Worm (Caenorhabditis elegans) whole organism, L4/young adult: ENCODE measurements around the gene srd-44.
A peak's percentile ranks its signal among the peaks of the same experiment; 100 is the strongest.

Source experiments
- W03F9.2 ChIP-seq: fragments of 150-350 bp; optimal IDR thresholded peaks from 2 replicates; lab custom pipeline; 2014; ENCODE audit warnings: missing biosample characterization, missing genetic modification characterization
- dao-5 ChIP-seq: sonication (generic microtip); optimal IDR thresholded peaks from 2 replicates; lab custom pipeline; 2016; ENCODE audit warnings: missing genotype, missing genetic modification characterization, moderate library complexity, missing compliant biosample characterization
- him-1 ChIP-seq: sonication (generic microtip); optimal IDR thresholded peaks from 2 replicates; lab custom pipeline; 2016; ENCODE audit warnings: missing genotype, missing genetic modification reagents, missing genetic modification characterization, missing compliant biosample characterization

Gene srd-44

ce11 chrX:12348329-12348728, 10.1 kb downstream of the srd-44 start, which contains the start of gene F42F12.14:
F42F12.14 (plus strand) TSS chrX:12348629.
- TF ChIP-seq W03F9.2 (tag; lab: Kevin White, UChicago) (no peak), dao-5 (tag; lab: Kevin White, UChicago) (no peak), him-1 (no peak)

DNA sequence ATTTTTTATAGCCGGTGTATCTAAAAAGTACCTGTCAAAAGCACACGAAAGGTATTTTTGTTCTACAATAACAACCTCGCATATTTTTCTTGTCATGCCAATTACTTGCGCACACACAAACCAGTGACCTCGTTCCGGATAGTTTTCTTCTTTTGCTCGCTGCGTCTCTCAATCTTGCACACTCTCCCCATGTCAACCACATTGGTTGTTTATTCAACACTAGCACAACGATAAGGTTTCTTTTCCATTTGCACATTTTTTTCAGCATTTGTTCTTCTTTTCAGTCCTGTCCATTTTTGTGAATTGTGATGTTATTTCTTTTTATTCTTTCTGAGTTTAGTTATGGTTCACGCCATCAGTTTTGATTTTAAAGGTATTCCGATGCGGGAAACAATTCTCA, 12.0 kb downstream of the srd-44 start, which contains the start of gene F42F12.3:
Gene F42F12.3 (plus strand): TSS at position 372 of the 400 bp plus-strand sequence.
- no peak for TF ChIP-seq him-1
- no peak for TF ChIP-seq dao-5 (tag; lab: Kevin White, UChicago)
- no peak for TF ChIP-seq W03F9.2 (tag; lab: Kevin White, UChicago)

- TF ChIP-seq dao-5 (tag; lab: Kevin White, UChicago): no peak
- no peak for TF ChIP-seq W03F9.2 (tag; lab: Kevin White, UChicago)
- TF ChIP-seq him-1: no peak
Measured at ce11 chrX:12352872-12353271, 14.6 kb downstream of the srd-44 start, which contains the start of gene F42F12.4. F42F12.4 (minus strand) TSS chrX:12352947.

DNA sequence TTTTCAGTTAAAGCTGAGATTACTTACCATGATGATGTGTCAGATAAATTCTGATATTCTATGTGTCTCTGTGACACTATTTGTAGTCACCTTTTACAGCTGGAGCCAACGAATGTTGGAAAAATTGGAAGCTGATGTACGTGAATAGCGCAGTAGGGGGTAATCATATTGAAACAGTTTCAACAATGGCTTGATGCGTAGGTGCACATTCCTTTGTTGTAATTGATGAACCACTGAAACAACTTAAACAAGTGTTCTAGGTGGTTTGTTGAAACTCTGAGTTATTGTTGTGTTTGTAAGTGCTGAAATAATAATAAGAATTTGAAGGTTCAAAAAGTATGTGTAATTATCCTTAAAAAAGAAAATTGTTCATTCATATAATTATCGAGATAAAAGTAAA, 18.3 kb downstream of the srd-44 start, which contains the start of gene nspc-12:
Gene nspc-12 (minus strand): TSS at position 101 of the 400 bp plus-strand sequence.
- TF ChIP-seq dao-5 (tag; lab: Kevin White, UChicago) (no peak), him-1 (no peak), W03F9.2 (tag; lab: Kevin White, UChicago) (no peak)

DNA sequence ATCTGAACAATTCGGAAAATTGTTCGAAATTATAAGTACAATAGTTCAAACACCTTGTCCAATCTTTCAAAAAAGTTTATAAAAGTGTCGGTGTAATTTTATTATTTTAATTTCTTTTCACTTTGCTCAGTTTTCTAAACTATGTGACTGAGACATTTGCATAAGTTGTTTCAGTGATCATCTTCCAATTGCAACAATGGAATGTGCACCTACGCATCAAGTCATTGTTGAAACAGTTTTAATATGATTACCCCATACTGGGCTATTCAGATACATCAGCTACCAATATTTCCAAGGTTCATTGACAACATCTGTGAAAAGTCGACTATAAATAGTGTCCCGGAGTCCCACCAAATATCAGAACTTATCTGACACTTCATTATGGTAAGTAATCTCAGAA, 18.9 kb downstream of the srd-44 start, which contains the start of gene nspc-13:
Gene nspc-13 (plus strand): TSS at position 301 of the 400 bp plus-strand sequence.
- TF ChIP-seq W03F9.2 (tag; lab: Kevin White, UChicago) (no peak), him-1 (no peak), dao-5 (tag; lab: Kevin White, UChicago) (no peak)

DNA sequence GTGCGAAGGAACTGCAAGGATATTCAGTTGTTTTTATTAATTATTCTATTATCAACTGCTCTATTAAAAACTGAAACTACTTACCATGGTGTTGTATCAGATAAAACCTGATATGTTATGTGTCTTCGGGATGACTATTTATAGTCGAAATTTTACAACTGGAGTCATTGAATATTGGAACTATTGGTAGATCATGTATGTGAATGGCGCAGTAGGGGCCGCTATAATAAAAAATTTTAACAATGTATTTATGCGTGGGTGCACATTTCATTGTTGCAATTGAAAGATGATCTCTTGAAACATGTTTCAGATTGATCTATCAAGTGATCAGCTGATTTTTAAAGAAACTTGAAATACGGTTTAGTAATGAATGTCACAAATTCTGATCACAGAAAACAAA, 20.7 kb downstream of the srd-44 start, which contains the start of gene nspc-14:
Gene nspc-14 (minus strand): TSS at position 101 of the 400 bp plus-strand sequence.
- TF ChIP-seq him-1: no peak
- no peak for TF ChIP-seq W03F9.2 (tag; lab: Kevin White, UChicago)
- no peak for TF ChIP-seq dao-5 (tag; lab: Kevin White, UChicago)

DNA sequence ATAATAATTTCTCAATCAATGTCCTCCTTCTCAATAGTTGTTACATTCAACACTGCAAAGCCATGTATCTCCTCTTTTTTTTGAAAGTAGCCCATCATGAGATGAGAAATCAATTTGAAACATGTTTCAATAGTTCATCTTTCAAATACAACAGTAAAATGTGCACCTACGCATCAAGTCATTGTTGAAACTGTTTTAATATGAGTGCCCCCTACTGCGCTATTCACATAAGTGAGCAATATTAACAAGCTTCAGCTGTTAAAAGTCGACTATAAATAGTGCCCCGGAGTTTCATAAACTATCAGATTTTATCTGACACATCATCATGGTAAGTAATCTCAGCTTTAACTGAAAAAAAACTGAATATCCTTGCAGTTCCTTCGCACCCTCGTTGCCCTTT, 22.2 kb downstream of the srd-44 start, which contains the start of the genes nspc-15 and F19H6.6:
Gene nspc-15 (plus strand): TSS at position 301 of the 400 bp plus-strand sequence.
Gene F19H6.6 (plus strand): TSS at position 384 of the 400 bp plus-strand sequence.
- TF ChIP-seq W03F9.2 (tag; lab: Kevin White, UChicago) (no peak), dao-5 (tag; lab: Kevin White, UChicago) (no peak), him-1 (no peak)

DNA sequence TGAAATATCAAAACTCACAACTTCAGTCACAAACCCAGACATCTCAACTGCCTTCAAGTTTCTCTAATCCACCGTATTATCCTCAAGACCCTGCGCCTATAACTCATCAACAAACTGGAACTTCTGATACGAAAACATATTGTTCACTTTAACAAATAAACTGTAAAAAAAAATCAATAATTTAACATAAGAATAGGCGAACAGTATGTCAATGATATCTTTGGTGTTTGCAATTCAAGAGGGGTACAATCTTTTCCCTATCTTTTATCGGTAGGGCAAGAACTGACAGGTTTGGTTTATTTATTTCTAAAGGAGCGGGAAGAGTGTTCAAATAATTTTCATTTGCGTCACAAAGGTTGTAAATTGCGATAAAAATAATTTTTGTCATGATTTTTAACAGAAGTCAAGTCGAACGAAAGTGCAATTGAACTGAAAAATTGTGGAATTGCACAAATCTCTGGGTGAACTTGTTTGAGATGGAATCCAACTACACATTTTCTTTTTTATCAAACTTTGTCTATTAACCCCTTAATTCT, 24.8 kb downstream of the srd-44 start:
- TF ChIP-seq him-1 (peak; percentile 99), W03F9.2 (tag; lab: Kevin White, UChicago) (peak; percentile 99), dao-5 (tag; lab: Kevin White, UChicago) (peak; percentile 76)

DNA sequence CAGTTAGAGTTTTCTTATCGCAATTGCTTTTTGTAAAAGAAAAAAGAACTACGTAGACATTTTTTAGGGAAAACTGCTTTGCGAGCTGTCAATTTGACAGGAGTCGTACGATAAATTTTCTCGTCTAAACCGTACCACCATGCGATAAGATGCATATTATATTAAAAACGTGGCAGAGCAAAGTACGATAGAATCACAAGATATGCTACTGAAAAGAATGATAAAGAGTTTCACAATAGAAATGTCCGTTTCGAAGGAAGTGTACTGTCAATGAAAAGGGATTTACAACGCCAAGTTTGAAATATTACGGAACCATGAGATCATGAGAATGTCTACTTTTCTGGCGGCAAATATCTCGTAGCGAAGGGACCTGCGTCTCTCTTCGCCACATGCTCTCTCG, 26.6 kb downstream of the srd-44 start, which contains the start of gene F19H6.5:
Gene F19H6.5 (minus strand): TSS at position 101 of the 400 bp plus-strand sequence.
- TF ChIP-seq dao-5 (tag; lab: Kevin White, UChicago): no peak
- no peak for TF ChIP-seq W03F9.2 (tag; lab: Kevin White, UChicago)

DNA sequence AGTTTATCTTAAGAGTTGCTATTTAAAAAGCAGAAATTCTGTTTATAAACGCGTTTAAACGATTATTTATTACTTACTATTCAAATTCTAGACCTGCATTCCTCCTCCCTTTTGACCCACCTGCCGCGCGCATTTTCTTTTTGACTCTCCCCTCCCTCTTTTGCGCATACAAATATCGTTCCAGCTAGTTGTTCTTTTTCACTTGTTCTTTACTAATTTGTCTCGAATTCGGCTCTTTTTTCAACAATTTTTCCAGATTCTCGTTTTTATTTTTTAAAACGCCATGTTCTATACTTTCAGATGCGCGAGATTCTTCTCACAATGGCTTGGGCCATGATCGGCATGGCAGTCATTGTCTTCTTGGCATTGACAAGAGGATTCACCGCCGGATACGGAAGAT, 27.1 kb downstream of the srd-44 start, which contains the start of gene F19H6.4:
Gene F19H6.4 (plus strand): TSS at position 301 of the 400 bp plus-strand sequence.
- TF ChIP-seq him-1: no peak
- no peak for TF ChIP-seq W03F9.2 (tag; lab: Kevin White, UChicago)
- no peak for TF ChIP-seq dao-5 (tag; lab: Kevin White, UChicago)

- TF ChIP-seq W03F9.2 (tag; lab: Kevin White, UChicago): no peak
- no peak for TF ChIP-seq dao-5 (tag; lab: Kevin White, UChicago)
- no peak for TF ChIP-seq him-1
Measured at ce11 chrX:12367498-12367897, 29.3 kb downstream of the srd-44 start.

- TF ChIP-seq him-1: no peak
- no peak for TF ChIP-seq dao-5 (tag; lab: Kevin White, UChicago)
- TF ChIP-seq W03F9.2 (tag; lab: Kevin White, UChicago): no peak
Measured at ce11 chrX:12371321-12371720, 33.1 kb downstream of the srd-44 start, which contains the start of gene rif-1.2. rif-1.2 (minus strand) TSS chrX:12371421.

- no peak for TF ChIP-seq him-1
- no peak for TF ChIP-seq dao-5 (tag; lab: Kevin White, UChicago)
- no peak for TF ChIP-seq W03F9.2 (tag; lab: Kevin White, UChicago)
Measured at ce11 chrX:12375783-12376182, 37.5 kb downstream of the srd-44 start.

DNA sequence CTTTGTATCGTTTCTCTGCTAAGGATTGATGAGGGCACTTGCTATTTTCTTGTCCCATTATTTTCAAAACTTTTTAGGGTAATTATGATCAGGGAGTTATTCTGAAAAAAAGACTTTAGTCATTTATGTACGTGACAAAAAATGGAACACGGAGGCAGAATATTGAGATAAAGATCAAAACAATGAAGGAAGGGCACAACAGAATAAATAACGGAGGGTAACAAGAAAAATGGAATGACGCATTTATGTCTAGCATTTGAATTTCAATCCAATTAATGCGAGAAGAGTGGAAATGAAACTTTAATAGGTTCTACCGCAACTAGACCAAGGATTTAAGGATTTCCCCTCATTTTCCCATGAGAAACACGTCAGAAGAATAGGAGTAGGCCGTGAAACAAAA, 40.1 kb downstream of the srd-44 start, which contains the start of gene glb-13:
Gene glb-13 (minus strand): TSS at position 101 of the 400 bp plus-strand sequence.
- TF ChIP-seq him-1 (no peak), dao-5 (tag; lab: Kevin White, UChicago) (no peak), W03F9.2 (tag; lab: Kevin White, UChicago) (no peak)
